Fruit fly (Drosophila melanogaster) whole organism, larva: Measurements from ENCODE around the gene CG1142.

Experiments used
- noc ChIP-seq: fragments of 200-800 bp; sonication (Bioruptor generic); optimal IDR thresholded peaks from 3 replicates; lab custom pipeline; 2019; ENCODE audit warnings: missing biosample characterization, mild to moderate bottlenecking, missing genetic modification characterization, moderate library complexity

Gene CG1142

DNA sequence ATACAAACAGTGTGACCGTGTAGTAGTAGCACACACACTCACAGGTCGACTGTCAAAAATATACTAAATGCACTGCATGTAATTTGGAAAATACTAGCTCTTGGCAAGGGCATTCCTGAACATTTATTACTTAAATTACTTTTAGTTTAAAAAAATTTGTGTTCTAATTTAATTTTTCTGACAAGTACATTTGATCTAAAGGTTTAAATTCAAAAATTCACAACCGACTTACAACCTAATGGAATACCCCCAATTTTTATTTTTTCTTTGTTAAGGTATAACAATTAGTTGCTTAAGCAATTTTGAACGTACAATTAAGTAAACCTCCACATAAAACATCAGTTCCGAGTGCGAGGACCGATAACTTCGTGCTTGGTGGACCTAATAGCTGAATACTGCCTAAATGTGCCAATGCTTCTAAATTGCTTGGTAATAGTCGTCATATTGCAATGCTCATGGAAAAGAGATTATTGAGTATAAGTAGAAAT, at the start of gene CG1142:
CG1142 (minus strand) TSS at position 15 of the 488 bp plus-strand sequence.
- TF ChIP-seq noc (tag; lab: Kevin White, UChicago): peak; percentile 97

DNA sequence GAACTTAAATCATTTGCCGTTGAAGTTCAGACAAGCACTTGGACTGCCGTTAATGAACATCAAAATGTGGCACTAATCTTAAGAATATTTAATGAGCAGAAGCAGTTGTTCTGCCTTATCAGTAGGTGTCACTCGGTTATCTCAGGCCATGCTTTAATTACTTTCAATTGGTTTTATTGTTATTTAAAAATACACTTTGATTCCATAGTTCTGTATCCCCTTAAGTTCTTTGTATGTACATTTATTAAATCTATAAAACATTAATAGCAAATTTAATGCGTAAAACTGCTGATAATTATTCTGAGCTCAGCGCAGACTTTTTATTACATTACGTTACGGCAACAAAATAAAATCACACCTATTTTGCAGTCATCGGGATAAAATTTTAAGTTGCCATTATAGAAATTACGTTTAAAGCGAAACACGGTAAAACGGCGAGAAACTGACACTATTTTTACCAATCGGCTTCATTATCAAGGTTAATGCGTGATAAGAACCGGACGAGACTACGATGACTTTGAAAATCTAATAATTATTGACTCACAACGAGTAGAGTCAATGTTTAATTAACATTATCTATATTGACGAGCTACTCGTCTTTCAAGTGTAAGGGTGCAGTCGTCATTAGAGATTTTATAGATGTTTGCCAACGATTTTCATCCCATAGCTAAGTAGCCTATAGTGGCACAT, 48.8 kb upstream of the CG1142 start:
- TF ChIP-seq noc (tag; lab: Kevin White, UChicago): peak; percentile 84

DNA sequence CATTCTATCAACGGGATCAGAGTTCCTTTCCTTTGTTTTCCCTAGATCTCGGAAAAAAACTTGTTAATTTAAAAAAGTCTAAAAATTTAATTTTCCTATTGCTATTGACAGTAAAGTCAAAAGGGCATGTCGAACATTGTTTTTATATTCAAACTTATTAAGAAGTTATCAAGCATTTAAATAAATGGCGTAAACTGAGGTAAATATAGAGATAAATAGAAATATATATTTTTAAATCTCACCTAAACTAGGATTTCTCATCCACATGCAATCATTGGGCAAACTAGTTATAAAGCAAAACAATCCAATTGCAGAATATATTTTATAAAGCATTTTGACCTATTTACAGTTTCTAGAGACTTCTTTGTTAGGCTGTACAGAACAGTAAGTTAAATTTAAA, 45.8 kb upstream of the CG1142 start, which contains the start of gene Ubc84D:
Ubc84D (minus strand) TSS at position 101 of the 400 bp plus-strand sequence.
- TF ChIP-seq noc (tag; lab: Kevin White, UChicago): no peak

DNA sequence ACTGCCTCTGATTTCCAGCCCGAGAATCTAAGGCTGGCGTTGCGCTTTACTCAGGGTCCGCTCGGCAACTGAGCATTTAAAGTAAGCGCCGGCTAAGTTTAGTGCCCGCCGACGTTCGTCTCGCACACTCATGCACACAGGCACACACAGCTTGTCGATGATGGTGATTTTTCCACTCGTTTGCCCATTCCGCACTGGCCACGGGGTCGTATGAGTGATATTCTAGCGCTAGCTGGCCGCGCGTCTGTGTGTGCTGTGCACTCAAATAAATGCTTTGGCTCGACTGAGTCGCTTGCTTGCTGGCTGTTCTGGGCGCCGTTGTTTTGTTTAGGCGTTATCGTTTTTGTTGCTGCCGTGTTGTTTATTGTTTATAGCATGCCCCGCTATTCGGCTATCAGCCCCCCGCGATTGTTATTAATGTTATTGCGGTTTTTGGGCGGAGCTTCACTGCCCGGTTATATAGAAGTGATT, 42.1 kb upstream of the CG1142 start, which contains the start of gene alpha-Est8:
alpha-Est8 (minus strand) TSS at position 72 of the 471 bp plus-strand sequence.
- TF ChIP-seq noc (tag; lab: Kevin White, UChicago): peak; percentile 70

DNA sequence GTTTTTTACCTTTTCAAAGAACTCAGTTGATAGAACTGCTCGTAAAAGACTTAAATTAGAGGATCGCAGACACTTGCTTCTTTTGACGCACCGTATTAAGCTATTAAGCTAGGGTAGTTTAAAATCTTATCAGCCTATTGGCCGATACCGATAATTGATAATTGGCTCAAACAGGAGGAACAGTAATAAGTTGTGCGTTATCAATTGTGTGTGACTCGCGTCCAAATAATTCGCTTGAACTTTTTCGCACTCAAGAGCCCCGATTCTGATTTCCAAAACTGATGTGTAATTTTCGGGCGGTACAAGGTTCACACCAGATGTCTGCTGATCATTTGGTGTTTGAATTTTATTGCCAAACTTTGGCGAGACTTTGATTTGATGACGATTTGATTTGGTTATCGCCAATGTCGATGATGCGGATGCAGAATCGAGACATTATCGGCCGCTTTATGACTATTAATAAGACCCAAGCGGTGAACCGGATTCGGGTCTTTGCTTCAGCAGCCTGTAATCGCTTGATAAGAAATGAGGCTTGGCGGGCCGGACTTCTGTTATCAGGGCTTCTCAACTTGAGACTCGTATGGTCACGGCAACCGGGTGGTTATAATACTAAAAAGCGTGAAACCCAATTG, 40.8 kb upstream of the CG1142 start:
- peak; percentile 76 for TF ChIP-seq noc (tag; lab: Kevin White, UChicago)

DNA sequence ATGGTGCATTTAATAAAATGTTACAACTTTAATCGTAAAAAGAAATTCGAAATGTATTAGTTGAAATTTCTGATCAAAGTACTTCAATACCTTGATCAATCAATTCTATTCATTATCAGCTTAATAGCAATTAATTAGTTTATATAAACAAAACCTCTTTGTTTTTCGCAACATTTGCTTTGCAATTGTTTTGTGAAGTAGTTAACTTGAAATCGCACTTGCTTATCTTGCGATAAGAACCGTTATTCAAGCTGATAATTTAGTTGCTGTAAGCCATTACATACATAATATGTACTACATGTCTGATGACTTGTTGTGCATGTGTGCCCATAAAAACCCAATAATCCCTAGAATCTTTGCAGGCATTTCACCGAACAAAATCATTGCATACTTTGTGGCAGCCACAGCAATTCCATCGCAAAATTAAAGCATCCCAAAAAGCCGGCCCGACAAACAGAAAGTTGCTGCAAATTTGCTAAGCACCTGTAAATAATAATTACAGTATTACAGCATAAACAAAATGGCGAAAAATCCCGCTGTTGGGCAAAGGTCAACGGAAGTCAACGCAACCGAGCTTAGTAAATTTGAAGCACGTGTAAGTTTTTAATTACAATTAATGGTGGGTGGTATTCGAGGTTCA, 34.7 kb upstream of the CG1142 start:
- TF ChIP-seq noc (tag; lab: Kevin White, UChicago): no peak

DNA sequence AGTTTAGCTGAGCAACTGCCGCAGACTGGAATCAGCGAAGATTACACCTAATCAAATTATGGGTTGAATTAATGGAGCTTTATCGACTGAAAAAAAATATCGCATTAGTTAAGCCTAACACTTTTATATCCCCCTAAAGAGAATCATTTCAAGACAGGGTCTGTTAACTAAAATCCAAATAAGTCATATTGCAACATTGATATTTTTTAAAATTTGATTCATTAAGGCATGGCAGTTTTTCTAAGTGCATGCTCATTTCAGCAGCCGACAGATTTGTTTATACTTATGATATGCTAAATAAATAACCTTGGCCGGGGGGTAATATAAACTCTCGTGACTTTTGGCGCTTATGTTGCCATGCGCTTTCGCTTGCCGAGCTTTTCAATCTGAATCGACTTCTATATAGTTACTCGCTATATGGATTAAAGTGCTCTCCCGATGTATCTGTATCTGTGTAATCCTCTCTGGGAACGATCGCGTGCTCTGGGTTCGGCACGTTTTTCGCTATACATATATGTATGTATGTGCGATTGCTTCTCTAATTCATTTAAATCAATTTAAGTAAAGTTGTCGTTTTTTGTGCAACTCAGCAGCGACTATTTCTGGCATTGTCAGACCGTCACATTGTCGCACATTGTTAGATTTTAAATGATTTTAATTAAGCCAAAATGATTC, 32.9 kb upstream of the CG1142 start:
- TF ChIP-seq noc (tag; lab: Kevin White, UChicago): peak; percentile 88

DNA sequence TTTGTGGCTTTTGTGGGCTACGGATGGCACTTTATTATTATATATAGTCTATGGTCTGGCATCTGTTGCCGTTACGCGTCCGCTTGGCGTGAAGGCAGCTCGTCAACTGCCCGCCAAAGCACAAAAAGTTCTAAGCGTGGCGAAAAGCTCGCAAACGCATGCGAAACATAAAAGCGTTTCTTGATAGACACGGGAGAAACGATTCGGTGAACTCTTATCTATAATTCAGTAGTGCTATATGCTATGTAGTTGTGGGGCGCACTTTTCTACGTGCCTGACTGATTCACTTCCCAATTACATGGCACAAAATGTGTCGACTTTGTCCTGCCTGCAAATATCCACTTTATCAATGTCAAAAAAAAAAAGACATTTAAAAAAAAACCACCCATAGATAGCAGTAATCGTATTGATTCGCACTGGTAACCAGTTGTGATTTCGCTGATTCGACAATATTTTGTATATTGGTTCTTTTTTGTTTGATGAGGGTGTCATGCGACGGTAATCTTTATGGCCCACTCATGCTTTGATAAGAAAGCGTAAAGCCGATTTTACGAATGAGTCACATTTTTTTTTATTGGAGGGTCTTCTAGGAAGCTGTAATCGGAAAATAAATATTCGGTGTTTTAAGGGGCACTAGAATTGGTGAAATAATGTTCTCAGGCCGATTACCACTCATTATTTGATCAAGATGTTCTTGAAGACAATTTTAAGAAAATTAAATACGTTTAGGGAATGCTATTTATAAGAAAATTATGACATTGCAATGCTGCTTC, 31.6 kb upstream of the CG1142 start, which contains the start of gene alpha-Est9:
alpha-Est9 (minus strand) TSS at position 110 of the 773 bp plus-strand sequence.
- peak; percentile 49 for TF ChIP-seq noc (tag; lab: Kevin White, UChicago)

DNA sequence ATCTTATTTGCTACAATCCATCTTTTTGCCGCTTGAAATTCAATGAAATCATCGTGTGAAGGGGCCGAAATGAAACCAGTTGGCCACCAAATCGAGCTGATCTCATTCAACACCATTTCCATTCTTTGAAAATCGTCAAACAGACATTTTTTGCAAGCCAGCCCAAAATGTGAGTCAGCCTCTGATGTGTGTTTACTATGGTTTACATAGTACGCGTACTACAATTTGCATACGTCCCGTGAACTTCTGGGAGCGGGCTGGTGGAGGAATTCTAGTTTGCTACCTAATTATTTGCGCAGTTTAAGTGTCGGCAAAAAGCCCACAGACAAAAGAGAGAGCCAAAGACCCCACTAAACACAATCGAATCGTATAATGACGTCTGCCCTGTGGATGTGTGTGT, 29.6 kb upstream of the CG1142 start:
- TF ChIP-seq noc (tag; lab: Kevin White, UChicago): peak; percentile 9

DNA sequence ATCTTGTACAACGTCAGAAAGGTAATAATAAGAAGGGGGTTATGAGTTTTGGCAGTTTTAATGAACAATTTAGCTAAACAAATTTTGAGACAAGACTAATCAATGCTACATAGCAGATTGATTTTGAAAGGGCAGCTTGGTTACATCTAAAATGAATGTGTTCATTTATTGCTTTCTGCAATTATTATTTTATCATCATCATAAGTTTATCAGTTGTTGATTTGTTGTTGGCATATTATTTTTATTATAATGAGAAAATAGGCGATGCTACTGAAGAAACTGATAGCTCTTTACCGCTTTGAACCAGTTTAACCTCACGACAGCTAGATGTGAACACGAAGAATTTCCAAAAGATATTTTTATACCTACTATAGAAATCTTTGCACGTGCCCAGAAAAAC, 28.7 kb upstream of the CG1142 start, which contains the start of gene Mics1:
Mics1 (minus strand) TSS at position 101 of the 400 bp plus-strand sequence.
- TF ChIP-seq noc (tag; lab: Kevin White, UChicago): no peak

DNA sequence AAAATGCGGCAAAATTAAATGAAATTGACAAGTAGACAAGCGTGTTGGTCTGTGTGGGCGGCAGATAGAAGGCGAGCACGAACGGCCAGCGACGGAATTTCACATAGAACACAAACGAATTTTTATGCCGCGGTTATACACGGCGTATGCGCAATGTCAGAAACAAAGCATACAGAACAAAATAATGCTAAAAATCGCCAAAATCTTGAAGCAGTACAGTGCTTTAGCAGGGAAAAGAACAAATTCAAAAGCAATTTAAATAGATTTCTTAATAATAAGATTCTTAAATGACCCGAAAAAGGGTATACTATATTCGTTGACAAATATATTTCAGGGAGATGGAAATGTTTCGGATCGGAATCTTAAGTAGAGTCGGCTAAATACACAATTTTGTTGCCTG, 26.9 kb upstream of the CG1142 start:
- TF ChIP-seq noc (tag; lab: Kevin White, UChicago): peak; percentile 8

DNA sequence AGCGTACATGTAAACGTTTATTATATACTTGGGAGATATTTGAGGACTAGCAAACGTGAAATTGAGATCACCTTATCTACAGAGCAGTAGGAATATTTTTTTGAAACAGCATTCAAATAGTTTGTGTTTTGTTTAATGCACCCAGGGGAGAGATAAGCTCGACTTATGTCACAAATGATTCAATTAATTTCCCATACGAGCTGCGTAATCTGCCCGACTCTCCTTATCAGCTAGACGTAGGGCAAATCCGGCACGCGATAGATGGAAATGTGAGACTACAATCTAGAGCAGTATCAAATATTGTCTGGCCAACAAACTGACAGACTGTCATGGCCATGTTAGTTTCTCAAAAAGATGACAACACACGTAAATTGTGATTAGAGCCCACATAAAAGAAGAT, 25.9 kb upstream of the CG1142 start:
- TF ChIP-seq noc (tag; lab: Kevin White, UChicago): peak; percentile 63

DNA sequence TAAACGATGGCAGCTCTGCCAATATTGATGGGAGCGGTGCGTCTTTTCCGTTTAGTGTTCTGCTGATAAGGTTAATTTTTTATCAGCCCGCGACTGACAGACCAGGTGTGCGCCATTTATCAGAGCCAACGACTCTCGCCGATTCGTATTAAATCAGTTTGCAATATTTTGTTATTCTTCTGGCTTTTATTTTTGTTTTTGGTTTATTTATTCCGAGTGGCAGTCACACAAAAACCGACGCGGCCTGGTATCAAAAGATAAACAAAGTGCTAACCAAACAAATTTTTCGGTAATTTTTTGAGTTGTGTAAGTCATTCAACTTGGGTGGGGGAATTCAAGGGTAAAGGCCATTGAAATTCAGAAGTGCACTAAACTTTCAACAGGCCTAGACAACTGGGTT, 23.9 kb upstream of the CG1142 start:
- no peak for TF ChIP-seq noc (tag; lab: Kevin White, UChicago)

DNA sequence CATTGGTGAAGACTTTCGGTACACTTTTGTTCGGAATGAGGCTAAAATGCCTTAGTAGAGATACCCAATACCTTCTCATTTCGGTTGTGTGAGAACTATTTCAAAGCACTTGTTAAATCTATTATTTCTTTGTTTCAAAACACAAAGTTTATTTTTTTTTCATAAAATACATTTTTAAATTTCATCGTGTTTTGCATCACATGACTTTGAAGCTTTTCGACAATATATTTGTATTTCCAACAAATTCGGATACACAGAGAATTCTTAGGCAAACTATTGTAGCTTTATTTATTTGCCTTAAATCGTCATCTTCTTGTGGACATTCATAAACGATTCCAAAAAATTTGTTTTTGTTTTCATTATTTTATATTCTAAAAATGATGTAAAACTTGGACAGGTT, 20.2 kb upstream of the CG1142 start, which contains the start of gene alpha-Est10:
alpha-Est10 (minus strand) TSS at position 101 of the 400 bp plus-strand sequence.
- no peak for TF ChIP-seq noc (tag; lab: Kevin White, UChicago)
